In genomic region chrII:6616770-6617169, ce11 we compare ENCODE assay signal across 2 worm cellular contexts.
TF ChIP-seq lines count a peak whose summit lies in the region.

klf-3 (plus strand) TSS chrII:6616878.

TF ChIP-seq in whole organism, L1 larva, 84 proteins besides CTCF, POLR2A, EP300 and RAD21:
- no peak for TF ChIP-seq C16A3.4 (tag; optimal IDR thresholded peaks at IDR 0.05; lab: Kevin White, UChicago)
- no peak for TF ChIP-seq dsc-1 (tag; optimal IDR thresholded peaks at IDR 0.05; lab: Kevin White, UChicago)
- TF ChIP-seq aha-1 (tag; optimal IDR thresholded peaks at IDR 0.05; lab: Kevin White, UChicago), result no peak
- peak; percentile 59 for TF ChIP-seq blmp-1 (tag; optimal IDR thresholded peaks at IDR 0.05; lab: Kevin White, UChicago)
- TF ChIP-seq ceh-82 (tag; optimal IDR thresholded peaks at IDR 0.05; lab: Kevin White, UChicago), result no peak
- TF ChIP-seq lin-13 (GFP tag; optimal IDR thresholded peaks at IDR 0.05; lab: Kevin White, UChicago), result no peak
- no peak for TF ChIP-seq fkh-10 (GFP tag; optimal IDR thresholded peaks at IDR 0.05; lab: Kevin White, UChicago)
- no peak for TF ChIP-seq C34B4.2 (tag; optimal IDR thresholded peaks at IDR 0.05; lab: Kevin White, UChicago)
- TF ChIP-seq pag-3 (tag; optimal IDR thresholded peaks at IDR 0.05; lab: Kevin White, UChicago; ENCODE audit: borderline replicate concordance, insufficient read depth), result peak; percentile 53
- TF ChIP-seq lin-14 (GFP tag; optimal IDR thresholded peaks at IDR 0.05; lab: Kevin White, UChicago), result no peak
- TF ChIP-seq lsy-2 (tag; optimal IDR thresholded peaks at IDR 0.05; lab: Kevin White, UChicago), result no peak
- no peak for TF ChIP-seq isw-1 (GFP tag; IDR thresholded peaks at IDR 0.05; lab: Robert Waterston, UW)
- TF ChIP-seq zag-1 (tag; optimal IDR thresholded peaks at IDR 0.05; lab: Kevin White, UChicago), result no peak
- TF ChIP-seq sptf-1 (tag; optimal IDR thresholded peaks at IDR 0.05; lab: Kevin White, UChicago), result no peak
- no peak for TF ChIP-seq lin-39 (tag; optimal IDR thresholded peaks at IDR 0.05; lab: Kevin White, UChicago)
- peak in 1 of 6 experiments; percentile 17 for TF ChIP-seq elt-3 (tag; optimal IDR thresholded peaks at IDR 0.05; lab: Kevin White, UChicago)
- TF ChIP-seq nhr-237 (tag; optimal IDR thresholded peaks at IDR 0.05; lab: Kevin White, UChicago), result no peak

TF ChIP-seq in whole organism, L2 larva, 48 proteins besides CTCF, POLR2A, EP300 and RAD21:
- TF ChIP-seq blmp-1 (tag; optimal IDR thresholded peaks at IDR 0.05; lab: Kevin White, UChicago; ENCODE audit: insufficient read depth) (peak; percentile 1), ztf-4 (tag; optimal IDR thresholded peaks at IDR 0.05; lab: Kevin White, UChicago) (no peak)
TF ChIP-seq in whole organism, L2 larva: peak in this region for 1.

Comparison
In these comparisons a context has a peak if more than half of its experiments do, and no peak if none do; other contexts are left out.
1. Of the 22 proteins assayed by ChIP-seq in both whole organism, L1 larva and whole organism, L2 larva: peak only in whole organism, L1 larva: none; only in whole organism, L2 larva: none; in both: blmp-1; in neither: 20; mixed calls (peak in some experiments, not most) for 1.